Worm (Caenorhabditis elegans): ENCODE results near the gene R04B5.6.

ce11 chrV:10041484-10041883 lies 43.5 kb upstream of the R04B5.6 start:
- TF ChIP-seq klf-2 (GFP tag; conservative IDR thresholded peaks at IDR 0.05) (no peak), tab-1 (GFP tag; IDR thresholded peaks at IDR 0.05) (no peak), ref-1 (GFP tag; conservative IDR thresholded peaks at IDR 0.05) (no peak), ztf-29 (GFP tag; IDR thresholded peaks at IDR 0.05) (no peak), flt-1 (GFP tag; IDR thresholded peaks at IDR 0.05) (no peak), med-1 (GFP tag; optimal IDR thresholded peaks at IDR 0.05; ENCODE audit: insufficient read depth) (no peak)
